Worm (Caenorhabditis elegans) whole organism, L4 larva: ENCODE measurements around the gene tmem-17.

Experiments used
- ces-1 ChIP-seq: fragments of 150-350 bp; sonication (generic microtip); optimal IDR thresholded peaks from 4 replicates; lab custom pipeline; 2014; ENCODE audit warnings: missing biosample characterization, missing genetic modification reagents, missing genetic modification characterization
- nhr-25 ChIP-seq: sonication (generic microtip); optimal IDR thresholded peaks from 2 replicates; lab custom pipeline; 2017; ENCODE audit warnings: missing genetic modification characterization, mild to moderate bottlenecking, missing compliant biosample characterization, antibody characterized with exemption, moderate library complexity, borderline replicate concordance; ENCODE audit not compliant: insufficient read depth

DNA sequence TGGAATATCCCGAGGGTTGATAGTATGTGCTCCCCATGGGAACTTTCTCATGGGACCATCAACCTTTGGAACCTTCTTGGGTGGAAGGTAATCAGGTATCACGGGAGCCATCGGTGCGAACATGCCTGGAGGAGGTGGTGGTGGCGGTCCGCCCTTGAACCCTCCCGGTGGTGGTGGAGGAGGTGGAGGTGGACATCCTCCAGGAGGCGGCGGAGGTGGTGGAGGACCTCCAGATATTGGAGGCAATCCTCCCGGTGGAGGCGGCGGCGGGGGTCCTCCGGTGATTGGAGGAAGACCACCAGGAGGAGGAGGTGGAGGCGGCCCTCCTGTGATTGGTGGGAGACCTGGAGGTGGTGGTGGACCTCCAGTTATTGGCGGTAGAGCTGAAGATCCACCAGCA lies 44.2 kb upstream of the tmem-17 start:
- TF ChIP-seq ces-1, result no peak
- no peak for TF ChIP-seq nhr-25 (tag; lab: Kevin White, UChicago)
